Fruit fly (Drosophila melanogaster) whole organism, wandering third instar larva: Measurements from ENCODE around the gene CG5506.

Source experiments
- Abd-B ChIP-seq: fragments of >200 bp; optimal IDR thresholded peaks from 2 replicates; lab custom pipeline; 2017; ENCODE audit warnings: missing biosample characterization, missing genetic modification characterization
- CG32264 ChIP-seq: fragments of 200-800 bp; sonication (Bioruptor generic); optimal IDR thresholded peaks from 2 replicates; lab custom pipeline; 2016; ENCODE audit warnings: missing biosample characterization, missing genetic modification characterization
- CG9705 ChIP-seq: fragments of 200-800 bp; sonication (Bioruptor generic); optimal IDR thresholded peaks from 2 replicates; lab custom pipeline; 2018; ENCODE audit warnings: missing biosample characterization, mild to moderate bottlenecking, missing genetic modification characterization
- CrebA ChIP-seq: fragments of 200-800 bp; sonication (Bioruptor generic); optimal IDR thresholded peaks from 2 replicates; lab custom pipeline; 2016; ENCODE audit warnings: missing biosample characterization, mild to moderate bottlenecking, missing genetic modification characterization, borderline replicate concordance
- Dfd ChIP-seq: fragments of >200 bp; optimal IDR thresholded peaks from 2 replicates; lab custom pipeline; 2017; ENCODE audit warnings: missing biosample characterization, missing genetic modification characterization
- Dif ChIP-seq: fragments of 200-275, 200-300 bp; sonication (Bioruptor generic); optimal IDR thresholded peaks from 2 replicates; lab custom pipeline; 2018; ENCODE audit warnings: missing biosample characterization, missing genetic modification characterization; ENCODE audit not compliant: partially characterized antibody
- GATAd ChIP-seq: sonication (Bioruptor generic); optimal IDR thresholded peaks from 2 replicates; lab custom pipeline; 2016; ENCODE audit warnings: missing biosample characterization, missing genetic modification characterization
- HLH106 ChIP-seq: fragments of 200-800 bp; optimal IDR thresholded peaks from 3 replicates; lab custom pipeline; 2019; ENCODE audit warnings: missing biosample characterization, mild to moderate bottlenecking, missing genetic modification characterization, moderate library complexity
- Hnf4 ChIP-seq: fragments of 200-800 bp; sonication (Bioruptor generic); optimal IDR thresholded peaks from 2 replicates; lab custom pipeline; 2016; ENCODE audit warnings: missing biosample characterization, mild to moderate bottlenecking, missing genetic modification characterization
- Hr78 ChIP-seq: fragments of >200 bp; optimal IDR thresholded peaks from 2 replicates; lab custom pipeline; 2017; ENCODE audit warnings: missing biosample characterization, missing genetic modification characterization
- Hr83 ChIP-seq: fragments of 200-300 bp; sonication (Bioruptor generic); optimal IDR thresholded peaks from 2 replicates; lab custom pipeline; 2016; ENCODE audit warnings: missing biosample characterization, mild to moderate bottlenecking, missing genetic modification characterization, moderate library complexity; ENCODE audit not compliant: poor library complexity, severe bottlenecking
- Jra ChIP-seq: sonication (Bioruptor generic); optimal IDR thresholded peaks from 2 replicates; lab custom pipeline; 2016; ENCODE audit warnings: missing biosample characterization, missing genetic modification characterization
- Mio ChIP-seq: sonication (Bioruptor generic); optimal IDR thresholded peaks from 2 replicates; lab custom pipeline; 2016; ENCODE audit warnings: missing biosample characterization, missing genetic modification characterization
- Myc ChIP-seq: fragments of >200 bp; optimal IDR thresholded peaks from 2 replicates; lab custom pipeline; 2017
- N ChIP-seq: fragments of >200 bp; optimal IDR thresholded peaks from 2 replicates; lab custom pipeline; 2018; ENCODE audit warnings: missing biosample characterization, missing external identifiers, missing genetic modification characterization
- OdsH ChIP-seq: fragments of 200-800 bp; sonication (Bioruptor generic); optimal IDR thresholded peaks from 2 replicates; lab custom pipeline; 2016; ENCODE audit warnings: missing biosample characterization, mild to moderate bottlenecking, missing genetic modification characterization
- Rel ChIP-seq, 2 experiments: fragments of 200-800 bp; sonication (Bioruptor generic) in 1 of 2; optimal IDR thresholded peaks; 2 replicates in 1 of 2; 3 replicates in 1 of 2; lab custom pipeline; 2016 to 2019; ENCODE audit warnings: mild to moderate bottlenecking in 2 of 2, missing biosample characterization in 2 of 2, missing genetic modification characterization in 2 of 2, moderate library complexity in 1 of 2
- Sp1 ChIP-seq: fragments of 200-800 bp; sonication (Bioruptor generic); optimal IDR thresholded peaks from 3 replicates; lab custom pipeline; 2019; ENCODE audit warnings: missing biosample characterization, mild to moderate bottlenecking, missing genetic modification characterization, moderate library complexity
- Vsx2 ChIP-seq: fragments of 200-300, 225-300 bp; sonication (Bioruptor generic); optimal IDR thresholded peaks from 2 replicates; lab custom pipeline; 2018; ENCODE audit warnings: missing biosample characterization, missing genetic modification characterization; ENCODE audit not compliant: partially characterized antibody
- br ChIP-seq: fragments of 200-800 bp; sonication (Bioruptor generic); optimal IDR thresholded peaks from 2 replicates; lab custom pipeline; 2016; ENCODE audit warnings: missing biosample characterization, missing genetic modification characterization
- brk ChIP-seq: fragments of 200-800 bp; sonication (Bioruptor generic); optimal IDR thresholded peaks from 2 replicates; lab custom pipeline; 2016; ENCODE audit warnings: missing biosample characterization, mild to moderate bottlenecking, missing genetic modification characterization
- dl ChIP-seq, 2 experiments: fragments of 175-275, 200-275 bp in 1 of 2; fragments of 200-275 bp in 1 of 2; sonication (Bioruptor generic); optimal IDR thresholded peaks; lab custom pipeline; 2018; ENCODE audit warnings: mild to moderate bottlenecking in 2 of 2, missing biosample characterization in 2 of 2, missing genetic modification characterization in 2 of 2, moderate library complexity in 2 of 2; ENCODE audit not compliant: partially characterized antibody in 2 of 2, insufficient read depth in 1 of 2
- dmrt93B ChIP-seq: fragments of 200-800 bp; sonication (Bioruptor generic); optimal IDR thresholded peaks from 2 replicates; lab custom pipeline; 2018; ENCODE audit warnings: missing biosample characterization, mild to moderate bottlenecking, missing genetic modification characterization
- dsf ChIP-seq: sonication (Bioruptor generic); optimal IDR thresholded peaks from 2 replicates; lab custom pipeline; 2016; ENCODE audit warnings: missing biosample characterization, missing genetic modification characterization, borderline replicate concordance
- ey ChIP-seq: fragments of 200-800 bp; sonication (Bioruptor generic); optimal IDR thresholded peaks from 2 replicates; lab custom pipeline; 2016; ENCODE audit warnings: missing biosample characterization, missing genetic modification characterization
- foxo ChIP-seq, 2 experiments: fragments of 200-800 bp; sonication (Bioruptor generic); optimal IDR thresholded peaks; 2 replicates in 1 of 2; 3 replicates in 1 of 2; lab custom pipeline; 2016 to 2017; ENCODE audit warnings: missing biosample characterization in 2 of 2, missing genetic modification characterization in 2 of 2
- fru ChIP-seq: fragments of 200-800 bp; sonication (Bioruptor generic); optimal IDR thresholded peaks from 3 replicates; lab custom pipeline; 2016; ENCODE audit warnings: missing biosample characterization, mild to moderate bottlenecking, missing genetic modification characterization
- h ChIP-seq: fragments of 200-800 bp; sonication (Bioruptor generic); optimal IDR thresholded peaks from 3 replicates; lab custom pipeline; 2016; ENCODE audit warnings: missing biosample characterization, mild to moderate bottlenecking, missing genetic modification characterization
- jim ChIP-seq: fragments of 175-275, 200-325 bp; sonication (Bioruptor generic); optimal IDR thresholded peaks from 2 replicates; lab custom pipeline; 2016; ENCODE audit warnings: missing biosample characterization, mild to moderate bottlenecking, missing genetic modification characterization
- lola ChIP-seq: fragments of >200 bp; optimal IDR thresholded peaks from 2 replicates; lab custom pipeline; 2017; ENCODE audit warnings: missing biosample characterization, missing genetic modification characterization
- pan ChIP-seq: fragments of >200 bp; optimal IDR thresholded peaks from 2 replicates; lab custom pipeline; 2017
- psq ChIP-seq: fragments of 200-800 bp; sonication (Bioruptor generic); optimal IDR thresholded peaks from 3 replicates; lab custom pipeline; 2017; ENCODE audit warnings: missing biosample characterization, mild to moderate bottlenecking, missing genetic modification characterization, moderate library complexity
- rgr ChIP-seq: fragments of 200-800 bp; sonication (Bioruptor generic); optimal IDR thresholded peaks from 3 replicates; lab custom pipeline; 2016; ENCODE audit warnings: missing biosample characterization, mild to moderate bottlenecking, missing genetic modification characterization
- sage ChIP-seq: fragments of 200-800 bp; sonication (Bioruptor generic); optimal IDR thresholded peaks from 2 replicates; lab custom pipeline; 2016; ENCODE audit warnings: missing biosample characterization, mild to moderate bottlenecking, missing genetic modification characterization
- sv ChIP-seq: fragments of 200-800 bp; sonication (Bioruptor generic); optimal IDR thresholded peaks from 3 replicates; lab custom pipeline; 2016; ENCODE audit warnings: missing biosample characterization, missing genetic modification characterization
- tai ChIP-seq: sonication (Bioruptor generic); optimal IDR thresholded peaks from 2 replicates; lab custom pipeline; 2016; ENCODE audit warnings: missing biosample characterization, missing genetic modification characterization
- usp ChIP-seq: fragments of >200 bp; optimal IDR thresholded peaks from 2 replicates; lab custom pipeline; 2017; ENCODE audit warnings: missing biosample characterization, missing genetic modification characterization
- woc ChIP-seq: sonication (Bioruptor generic); optimal IDR thresholded peaks from 2 replicates; lab custom pipeline; 2016; ENCODE audit warnings: missing biosample characterization, mild to moderate bottlenecking, missing genetic modification characterization

The CG5506 gene

DNA sequence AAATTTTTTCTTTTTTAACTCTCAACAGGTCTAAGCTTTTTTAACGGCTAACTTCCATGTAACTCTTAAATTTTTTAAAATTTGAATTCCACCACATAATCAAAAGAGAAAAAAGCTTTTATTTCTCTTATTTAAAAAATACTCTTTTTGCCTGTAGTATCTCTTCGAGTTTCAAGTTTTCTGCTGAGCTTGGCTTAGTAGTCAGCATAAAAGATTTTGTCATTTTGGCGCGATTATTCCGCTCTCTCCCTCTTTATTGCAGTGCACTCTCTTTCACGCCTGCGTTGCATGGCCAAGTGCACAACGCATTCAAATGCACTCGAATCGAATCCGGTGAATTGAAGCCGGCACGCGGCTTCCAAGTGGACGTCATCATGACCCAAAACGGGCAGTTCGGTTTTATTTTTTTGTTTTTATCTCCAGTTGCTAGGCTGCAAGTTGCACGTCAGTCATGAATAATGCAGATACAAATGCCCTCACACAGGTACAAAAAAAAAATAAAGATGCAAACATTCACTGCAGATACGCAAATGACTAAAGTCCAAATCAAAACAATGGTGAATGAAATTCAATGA, 29.9 kb upstream of the CG5506 start:
- TF ChIP-seq Dif: peak; percentile 64
- no peak for TF ChIP-seq CG9705 (GFP tag; lab: Kevin White, UChicago)
- TF ChIP-seq ey (GFP tag; lab: Kevin White, UChicago): no peak
- peak; percentile 74 for TF ChIP-seq CrebA (GFP tag; lab: Kevin White, UChicago)
- TF ChIP-seq h: peak; percentile 1

DNA sequence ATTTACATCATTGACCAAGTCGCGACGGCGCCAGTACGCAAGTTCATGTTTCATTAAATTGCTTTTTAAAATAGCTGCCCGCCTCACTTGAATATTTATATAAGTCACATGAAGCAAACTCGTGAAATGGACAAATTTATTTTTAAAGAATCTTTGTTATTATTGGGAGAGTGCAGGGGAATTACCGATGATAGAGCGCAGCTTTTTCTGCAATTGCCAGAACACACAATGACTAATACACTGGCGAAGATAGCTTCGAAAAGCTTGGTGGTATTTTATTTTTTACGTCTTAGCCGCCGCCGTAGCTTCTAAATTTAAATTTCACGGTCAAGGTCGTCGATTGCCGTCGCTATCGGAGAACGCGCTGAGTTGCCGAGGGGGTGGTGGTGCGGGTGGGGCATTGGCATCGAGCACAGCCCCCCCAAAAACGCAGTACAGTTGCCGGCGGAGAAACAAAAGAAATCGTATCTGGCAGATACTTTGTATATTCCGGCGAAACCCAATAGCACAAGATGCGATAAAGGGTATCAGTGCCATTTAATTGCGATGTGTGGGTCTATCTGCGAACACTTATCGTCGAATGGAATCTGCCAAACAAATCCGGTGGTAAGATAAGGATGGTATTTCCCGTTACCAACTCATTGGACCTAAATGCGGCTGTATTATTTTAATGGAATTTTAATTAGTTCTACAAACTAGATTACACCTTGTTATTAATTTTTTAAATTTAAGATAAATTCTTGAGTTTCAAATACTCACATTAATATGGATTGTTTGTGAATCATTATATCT, 29.0 kb upstream of the CG5506 start:
- TF ChIP-seq br (GFP tag; lab: Kevin White, UChicago) (peak; percentile 61), foxo (GFP tag; optimal IDR thresholded peaks at IDR 0.05; lab: Kevin White, UChicago) (no peak), jim (GFP tag; lab: Kevin White, UChicago) (no peak), CrebA (GFP tag; lab: Kevin White, UChicago) (no peak), Vsx2 (GFP tag; lab: Kevin White, UChicago) (no peak), Hr83 (GFP tag; lab: Kevin White, UChicago) (no peak), CG32264 (no peak), Hnf4 (GFP tag; lab: Kevin White, UChicago) (no peak), h (peak; percentile 84), dsf (GFP tag; lab: Kevin White, UChicago) (no peak), Mio (GFP tag; lab: Kevin White, UChicago) (no peak), Myc (lab: Kevin White, UChicago) (no peak), GATAd (GFP tag; lab: Kevin White, UChicago) (no peak), Hr78 (GFP tag; lab: Kevin White, UChicago) (no peak), pan (no peak), Jra (GFP tag; lab: Kevin White, UChicago) (peak; percentile 3), Sp1 (GFP tag; lab: Kevin White, UChicago) (peak; percentile 20), tai (GFP tag; lab: Kevin White, UChicago) (no peak), CG9705 (GFP tag; lab: Kevin White, UChicago) (no peak), dl (GFP tag; optimal IDR thresholded peaks at IDR 0.05; lab: Kevin White, UChicago; ENCODE audit: insufficient read depth in 1 of 2, partially characterized antibody in 2 of 2) (peak; percentile 75 to 91), HLH106 (no peak), Dif (no peak), rgr (GFP tag; lab: Kevin White, UChicago) (peak; percentile 5), Abd-B (GFP tag; lab: Kevin White, UChicago) (no peak), lola (GFP tag; lab: Kevin White, UChicago) (no peak), sv (no peak), woc (GFP tag; lab: Kevin White, UChicago) (no peak), usp (no peak), psq (no peak), OdsH (GFP tag; lab: Kevin White, UChicago) (no peak), Dfd (GFP tag; lab: Kevin White, UChicago) (no peak), N (GFP tag; lab: Kevin White, UChicago) (no peak), dmrt93B (GFP tag; lab: Kevin White, UChicago) (no peak), sage (GFP tag; lab: Kevin White, UChicago) (no peak), brk (no peak), fru (GFP tag; lab: Kevin White, UChicago) (no peak), Rel (GFP tag; optimal IDR thresholded peaks at IDR 0.05; lab: Kevin White, UChicago) (no peak), Rel (tag; optimal IDR thresholded peaks at IDR 0.05; lab: Kevin White, UChicago) (peak; percentile 99), ey (GFP tag; lab: Kevin White, UChicago) (no peak)
